Fruit fly (Drosophila melanogaster): ENCODE data around the gene opm.

opm gene

dm6 chrX:15023826-15024545 is 42.2 kb downstream of the opm start, which contains the start of gene be (continued):
- no peak for TF ChIP-seq tup (GFP tag; optimal IDR thresholded peaks at IDR 0.05)
- TF ChIP-seq CG13894 (tag; optimal IDR thresholded peaks at IDR 0.05): no peak
- no peak for TF ChIP-seq Hand (GFP tag; optimal IDR thresholded peaks at IDR 0.05)
- peak; percentile 51; the same call in 1 of the 2 replicates for TF ChIP-seq CG32767 (GFP tag; IDR thresholded peaks at IDR 0.05)
- peak; percentile 47 for TF ChIP-seq Fer2 (tag; optimal IDR thresholded peaks at IDR 0.05)
- no peak for TF ChIP-seq BtbVII (GFP tag; optimal IDR thresholded peaks at IDR 0.05)
- peak; percentile 88 for TF ChIP-seq CG11504 (tag; optimal IDR thresholded peaks at IDR 0.05)
- no peak for TF ChIP-seq mld (GFP tag; IDR thresholded peaks at IDR 0.05; ENCODE audit: partially characterized antibody)
- TF ChIP-seq peb (GFP tag; IDR thresholded peaks at IDR 0.05): no peak
- no peak for TF ChIP-seq HLH4C (GFP tag; IDR thresholded peaks at IDR 0.05; ENCODE audit: partially characterized antibody)
- TF ChIP-seq cwo (GFP tag; optimal IDR thresholded peaks at IDR 0.05): peak; percentile 49
- TF ChIP-seq HLH3B (GFP tag; IDR thresholded peaks at IDR 0.05): no peak
- no peak for TF ChIP-seq Doc2 (GFP tag; IDR thresholded peaks at IDR 0.05)
- TF ChIP-seq H15 (GFP tag; IDR thresholded peaks at IDR 0.05): no peak
- TF ChIP-seq CG17568 (GFP tag; optimal IDR thresholded peaks at IDR 0.05): no peak
- peak; percentile 78 for TF ChIP-seq chm (GFP tag; IDR thresholded peaks at IDR 0.05)
- 0 out of 3 replicates have a peak, but pooled peaks have one; percentile 29 for TF ChIP-seq otp (GFP tag; IDR thresholded peaks at IDR 0.05)
- no peak for TF ChIP-seq kni (GFP tag; optimal IDR thresholded peaks at IDR 0.05)
- peak in 1 of 3 experiments; percentile 91 for TF ChIP-seq lola (GFP tag; optimal IDR thresholded peaks at IDR 0.05)
- no peak for TF ChIP-seq CG1024 (GFP tag; IDR thresholded peaks at IDR 0.05)
- TF ChIP-seq Oaz (GFP tag; IDR thresholded peaks at IDR 0.05): no peak
- peak; percentile 90 for TF ChIP-seq CG2712 (tag; optimal IDR thresholded peaks at IDR 0.05)
- TF ChIP-seq CG3726 (GFP tag; IDR thresholded peaks at IDR 0.05): no peak; the same call in 2 of the 3 replicates
- TF ChIP-seq D19A (tag; optimal IDR thresholded peaks at IDR 0.05): peak; percentile 57
- TF ChIP-seq Med (GFP tag): peak; percentile 74
- no peak for TF ChIP-seq jumu (GFP tag; optimal IDR thresholded peaks at IDR 0.05)
- TF ChIP-seq zf30C (GFP tag; optimal IDR thresholded peaks at IDR 0.05): peak; percentile 92
- peak; percentile 78 for TF ChIP-seq CG12659 (GFP tag; optimal IDR thresholded peaks at IDR 0.05)
- no peak for TF ChIP-seq CG7745 (tag; optimal IDR thresholded peaks at IDR 0.05)
- TF ChIP-seq trem (tag; optimal IDR thresholded peaks at IDR 0.05): peak; percentile 58
- no peak for TF ChIP-seq CG6175 (GFP tag; IDR thresholded peaks at IDR 0.05)
- TF ChIP-seq twi (tag; optimal IDR thresholded peaks at IDR 0.05): peak; percentile 63
- TF ChIP-seq Tbp (GFP tag; optimal IDR thresholded peaks at IDR 0.05): no peak
- no peak for TF ChIP-seq rib (GFP tag; IDR thresholded peaks at IDR 0.05)
- peak; percentile 65 for TF ChIP-seq zen (tag; optimal IDR thresholded peaks at IDR 0.05)
- TF ChIP-seq sens-2 (GFP tag; IDR thresholded peaks at IDR 0.05): no peak
- no peak for TF ChIP-seq ems (GFP tag; optimal IDR thresholded peaks at IDR 0.05)
- TF ChIP-seq da (GFP tag; optimal IDR thresholded peaks at IDR 0.05): no peak
- TF ChIP-seq ap (GFP tag; IDR thresholded peaks at IDR 0.05): no peak
- TF ChIP-seq yki (optimal IDR thresholded peaks at IDR 0.05): peak; percentile 11
- TF ChIP-seq emc (GFP tag; optimal IDR thresholded peaks at IDR 0.05): no peak
- TF ChIP-seq CG17802 (tag; optimal IDR thresholded peaks at IDR 0.05): no peak
- TF ChIP-seq CG13775 (GFP tag; optimal IDR thresholded peaks at IDR 0.05): peak; percentile 64
- TF ChIP-seq Ets97D (GFP tag; optimal IDR thresholded peaks at IDR 0.05): no peak
- TF ChIP-seq wek (GFP tag; optimal IDR thresholded peaks at IDR 0.05): no peak
- TF ChIP-seq CG4404 (GFP tag; IDR thresholded peaks at IDR 0.05): peak; percentile 62
- TF ChIP-seq fd3F (GFP tag; optimal IDR thresholded peaks at IDR 0.05): peak; percentile 54
- no peak for TF ChIP-seq CG9609 (GFP tag; optimal IDR thresholded peaks at IDR 0.05)
- no peak for TF ChIP-seq CG7786 (GFP tag; optimal IDR thresholded peaks at IDR 0.05)
- TF ChIP-seq unc-4 (GFP tag; IDR thresholded peaks at IDR 0.05; ENCODE audit: partially characterized antibody): no peak
